Worm (Caenorhabditis elegans) whole organism, L4 larva: ENCODE results near the gene serp-1.2.

ENCODE experiments used
- egl-43 ChIP-seq: fragments of 200-800 bp; sonication (Bioruptor generic); IDR thresholded peaks from 2 replicates; pipeline ENCODE4 v1.3.6; 2022; ENCODE audit warnings: missing genetic modification reagents, missing genetic modification characterization, missing compliant biosample characterization
- nhr-11 ChIP-seq: fragments of 150-350 bp; optimal IDR thresholded peaks from 2 replicates; lab custom pipeline; 2014; ENCODE audit warnings: missing biosample characterization, missing genetic modification characterization
- nhr-25 ChIP-seq: sonication (generic microtip); optimal IDR thresholded peaks from 2 replicates; lab custom pipeline; 2017; ENCODE audit warnings: missing genetic modification characterization, mild to moderate bottlenecking, missing compliant biosample characterization, antibody characterized with exemption, moderate library complexity, borderline replicate concordance; ENCODE audit not compliant: insufficient read depth
- nhr-42 ChIP-seq: fragments of 200-800 bp; sonication (Bioruptor generic); IDR thresholded peaks from 2 replicates; pipeline ENCODE4 v1.3.6; 2022; ENCODE audit warnings: missing genetic modification characterization, missing compliant biosample characterization
- saeg-2 ChIP-seq: fragments of 200-800 bp; sonication (Bioruptor generic); IDR thresholded peaks from 2 replicates; pipeline ENCODE4 v1.3.6; 2022; ENCODE audit warnings: missing genetic modification reagents, missing genetic modification characterization, missing compliant biosample characterization
- spr-1 ChIP-seq: sonication (generic microtip); optimal IDR thresholded peaks from 2 replicates; lab custom pipeline; 2016; ENCODE audit warnings: mild to moderate bottlenecking, missing genetic modification characterization, missing compliant biosample characterization
- spr-3 ChIP-seq: fragments of 200-800 bp; sonication (Bioruptor generic); optimal IDR thresholded peaks from 2 replicates; lab custom pipeline; 2018; ENCODE audit warnings: mild to moderate bottlenecking, missing genetic modification characterization, missing compliant biosample characterization
- tra-1 ChIP-seq: fragments of 200-800 bp; sonication (Bioruptor generic); IDR thresholded peaks from 2 replicates; pipeline ENCODE4 v1.3.6; 2022; ENCODE audit warnings: missing genetic modification reagents, missing genetic modification characterization, missing compliant biosample characterization
- unc-130 ChIP-seq: sonication (generic microtip); optimal IDR thresholded peaks from 2 replicates; lab custom pipeline; 2016; ENCODE audit warnings: missing genetic modification reagents, missing genetic modification characterization, missing compliant biosample characterization
- zip-2 ChIP-seq: fragments of 150-350 bp; optimal IDR thresholded peaks from 2 replicates; lab custom pipeline; 2014; ENCODE audit warnings: missing biosample characterization, missing genetic modification characterization

DNA sequence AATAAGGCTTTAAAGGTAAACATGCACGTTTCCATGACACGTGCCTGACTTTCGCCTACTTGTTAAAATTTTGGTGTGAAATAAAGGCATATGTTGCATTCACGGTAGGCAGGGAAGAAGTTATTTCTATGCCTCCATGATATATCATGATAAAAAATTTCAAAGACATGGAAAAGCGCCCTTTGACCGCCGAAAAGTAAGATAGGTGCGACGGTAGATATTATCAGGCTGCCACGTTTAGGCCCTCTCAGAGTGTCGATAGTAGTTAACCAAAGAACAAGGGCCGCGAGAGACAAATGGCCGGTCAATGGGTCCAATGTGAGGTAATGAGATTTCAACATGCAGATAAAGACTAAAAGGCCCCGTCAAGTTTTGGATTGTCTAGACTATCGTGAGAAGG is 17.7 kb downstream of the serp-1.2 start:
- no peak for TF ChIP-seq nhr-42 (GFP tag; lab: Robert Waterston, UW)
- TF ChIP-seq spr-1 (tag; lab: Kevin White, UChicago), result no peak
- TF ChIP-seq tra-1 (GFP tag; lab: Robert Waterston, UW), result no peak
- TF ChIP-seq egl-43, result no peak
- TF ChIP-seq nhr-11 (tag; lab: Kevin White, UChicago), result no peak
- TF ChIP-seq spr-3 (GFP tag; lab: Kevin White, UChicago), result no peak
- TF ChIP-seq saeg-2 (GFP tag; lab: Robert Waterston, UW), result no peak
- TF ChIP-seq unc-130 (GFP tag; lab: Kevin White, UChicago), result no peak
- no peak for TF ChIP-seq nhr-25 (tag; lab: Kevin White, UChicago)
- no peak for TF ChIP-seq zip-2
